Worm (Caenorhabditis elegans) whole organism, L2 larva: Measurements from ENCODE around the gene C14A4.13.

ENCODE experiments used
- ZK546.5 ChIP-seq: sonication (generic microtip); optimal IDR thresholded peaks from 2 replicates; lab custom pipeline; 2017; ENCODE audit warnings: missing biosample characterization, missing genetic modification characterization
- ceh-82 ChIP-seq: fragments of 150-350 bp; optimal IDR thresholded peaks from 2 replicates; lab custom pipeline; 2014; ENCODE audit warnings: missing biosample characterization, missing genetic modification characterization
- elt-3 ChIP-seq: sonication (generic microtip); optimal IDR thresholded peaks from 2 replicates; lab custom pipeline; 2017; ENCODE audit warnings: missing biosample characterization, missing genetic modification characterization
- fos-1 ChIP-seq: fragments of 150-350 bp; optimal IDR thresholded peaks from 2 replicates; lab custom pipeline; 2014; ENCODE audit warnings: missing biosample characterization, missing genetic modification characterization
- lin-39 ChIP-seq: fragments of 150-350 bp; optimal IDR thresholded peaks from 2 replicates; lab custom pipeline; 2014; ENCODE audit warnings: missing biosample characterization, missing genetic modification reagents, missing genetic modification characterization
- nhr-12 ChIP-seq: fragments of 150-350 bp; optimal IDR thresholded peaks from 2 replicates; lab custom pipeline; 2014; ENCODE audit warnings: missing biosample characterization, missing genetic modification characterization
- nhr-129 ChIP-seq: fragments of 150-350 bp; optimal IDR thresholded peaks from 2 replicates; lab custom pipeline; 2014; ENCODE audit warnings: missing biosample characterization, missing genetic modification characterization
- nhr-21 ChIP-seq: fragments of 150-350 bp; optimal IDR thresholded peaks from 2 replicates; lab custom pipeline; 2014; ENCODE audit warnings: missing biosample characterization, missing genetic modification characterization
- nhr-25 ChIP-seq: fragments of 150-350 bp; sonication (generic microtip); optimal IDR thresholded peaks from 3 replicates; lab custom pipeline; 2014; ENCODE audit warnings: missing biosample characterization, missing genetic modification characterization
- unc-39 ChIP-seq: fragments of 150-350 bp; optimal IDR thresholded peaks from 2 replicates; lab custom pipeline; 2014; ENCODE audit warnings: missing biosample characterization, missing genetic modification characterization
- ztf-11 ChIP-seq: sonication (generic microtip); optimal IDR thresholded peaks from 2 replicates; lab custom pipeline; 2017; ENCODE audit warnings: missing biosample characterization, missing genetic modification characterization

DNA sequence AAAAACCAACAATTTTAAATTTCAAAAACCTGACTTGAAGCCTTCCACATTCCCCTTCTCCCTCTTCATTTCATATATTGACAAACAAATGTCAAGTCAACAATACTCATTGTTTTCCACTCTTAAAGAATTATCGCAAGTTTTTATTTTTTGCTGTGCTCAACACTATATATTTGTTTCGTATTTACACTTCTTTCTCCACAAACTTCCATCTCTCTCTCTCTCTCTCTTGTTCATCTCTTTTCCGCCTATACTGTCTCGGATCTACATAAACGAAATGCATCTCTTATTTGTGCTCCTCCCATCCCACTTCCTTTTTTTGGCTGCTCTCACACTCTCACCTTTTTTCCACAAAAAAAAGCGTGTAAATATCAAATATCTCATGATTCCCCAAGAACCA, 5.5 kb upstream of the C14A4.13 start, which contains the start of gene C14A4.12:
- TF ChIP-seq ztf-11 = no peak
- TF ChIP-seq nhr-129 = no peak
- no peak for TF ChIP-seq fos-1 (tag; lab: Kevin White, UChicago)
- TF ChIP-seq nhr-25 (tag; lab: Kevin White, UChicago) = no peak
- no peak for TF ChIP-seq nhr-12 (tag; lab: Kevin White, UChicago)
- no peak for TF ChIP-seq elt-3 (tag; lab: Kevin White, UChicago)
- TF ChIP-seq nhr-21 = no peak
- no peak for TF ChIP-seq ceh-82
- TF ChIP-seq lin-39 (tag; lab: Kevin White, UChicago) = no peak
- TF ChIP-seq unc-39 (tag; lab: Kevin White, UChicago) = no peak
- no peak for TF ChIP-seq ZK546.5 (tag; lab: Kevin White, UChicago)
